Fruit fly (Drosophila melanogaster) Kc167 (cell line): ENCODE measurements around the gene CG11398.

Experiments used
- Sin3A ChIP-seq: fragments of >200 bp; optimal IDR thresholded peaks from 2 replicates; lab custom pipeline; 2018; ENCODE audit warnings: missing external identifiers
- h ChIP-seq: fragments of >200 bp; optimal IDR thresholded peaks from 3 replicates; lab custom pipeline; 2018; ENCODE audit warnings: missing external identifiers
- insv ChIP-seq: fragments of >200 bp; optimal IDR thresholded peaks from 3 replicates; lab custom pipeline; 2018; ENCODE audit warnings: missing external identifiers
- psq ChIP-seq: fragments of >200 bp; optimal IDR thresholded peaks from 2 replicates; lab custom pipeline; 2017; ENCODE audit warnings: missing external identifiers

- TF ChIP-seq Sin3A (lab: Kevin White, UChicago), result no peak
- no peak for TF ChIP-seq insv
- no peak for TF ChIP-seq h (lab: Kevin White, UChicago)
- TF ChIP-seq psq, result no peak
Observed at dm6 chrX:1256742-1257441, 41.9 kb upstream of the CG11398 start.
